Fruit fly (Drosophila melanogaster) whole organism, embryonic: ENCODE results near the gene CG13114.

Experiments used
- Adf1 ChIP-seq: fragments of 200-800 bp; sonication (Bioruptor generic); IDR thresholded peaks from 2 replicates; pipeline ENCODE4 v1.3.6; 2022; ENCODE audit warnings: missing biosample characterization, missing genetic modification characterization
- CG11456 ChIP-seq: fragments of 200-800 bp; sonication (Bioruptor generic); IDR thresholded peaks from 3 replicates; pipeline ENCODE4 v1.3.6; 2022; ENCODE audit warnings: missing biosample characterization, missing genetic modification characterization
- CG12391 ChIP-seq: fragments of 200-800 bp; sonication (Bioruptor generic); optimal IDR thresholded peaks from 3 replicates; lab custom pipeline; 2018; ENCODE audit warnings: missing biosample characterization, mild to moderate bottlenecking, missing genetic modification characterization, moderate library complexity
- CG14050 ChIP-seq: fragments of 200-800 bp; sonication (Bioruptor generic); IDR thresholded peaks from 3 replicates; pipeline ENCODE4 v1.3.6; 2022; ENCODE audit warnings: missing biosample characterization, missing genetic modification characterization
- CG15479 ChIP-seq: fragments of 200-800 bp; sonication (Bioruptor generic); optimal IDR thresholded peaks from 3 replicates; lab custom pipeline; 2019; ENCODE audit warnings: missing biosample characterization, mild to moderate bottlenecking, missing genetic modification characterization, moderate library complexity
- CG16813 ChIP-seq: fragments of 200-800 bp; sonication (Bioruptor generic); IDR thresholded peaks from 3 replicates; pipeline ENCODE4 v1.3.6; 2022; ENCODE audit warnings: missing biosample characterization, missing genetic modification characterization; ENCODE audit not compliant: partially characterized antibody
- CG16815 ChIP-seq: fragments of 200-800 bp; sonication (Bioruptor generic); optimal IDR thresholded peaks from 3 replicates; lab custom pipeline; 2017; ENCODE audit warnings: missing biosample characterization, mild to moderate bottlenecking, missing genetic modification characterization
- CG17612 ChIP-seq: fragments of 200-800 bp; sonication (Bioruptor generic); IDR thresholded peaks from 2 replicates; pipeline ENCODE4 v1.3.6; 2022; ENCODE audit warnings: missing biosample characterization, missing genetic modification characterization
- CG18011 ChIP-seq: fragments of 200-800 bp; sonication (Bioruptor generic); optimal IDR thresholded peaks from 2 replicates; lab custom pipeline; 2017; ENCODE audit warnings: missing biosample characterization, missing genetic modification characterization, mild to moderate bottlenecking, moderate library complexity, missing genotype
- CG3163 ChIP-seq: fragments of 200-800 bp; sonication (Bioruptor generic); optimal IDR thresholded peaks from 3 replicates; lab custom pipeline; 2016; ENCODE audit warnings: missing biosample characterization, missing genetic modification characterization
- CG34376 ChIP-seq: fragments of 200-800 bp; sonication (Bioruptor generic); optimal IDR thresholded peaks from 2 replicates; lab custom pipeline; 2018; ENCODE audit warnings: missing biosample characterization, mild to moderate bottlenecking, missing genetic modification characterization
- CG34422 ChIP-seq: fragments of 200-800 bp; sonication (Bioruptor generic); IDR thresholded peaks from 3 replicates; pipeline ENCODE4 v1.3.6; 2022; ENCODE audit warnings: missing biosample characterization, missing genetic modification characterization
- CG3838 ChIP-seq: fragments of 200-800 bp; sonication (Bioruptor generic); optimal IDR thresholded peaks from 3 replicates; lab custom pipeline; 2016; ENCODE audit warnings: missing biosample characterization, missing genetic modification characterization
- CG4328 ChIP-seq: fragments of 200-800 bp; sonication (Bioruptor generic); optimal IDR thresholded peaks from 3 replicates; lab custom pipeline; 2017; ENCODE audit warnings: missing biosample characterization, missing genetic modification reagents, missing genetic modification characterization
- CG6272 ChIP-seq: fragments of 200-800 bp; sonication (Bioruptor generic); IDR thresholded peaks from 2 replicates; pipeline ENCODE4 v1.3.6; 2022; ENCODE audit warnings: missing biosample characterization, missing genetic modification characterization
- CG6654 ChIP-seq: fragments of 200-800 bp; sonication (Bioruptor generic); optimal IDR thresholded peaks from 2 replicates; lab custom pipeline; 2017; ENCODE audit warnings: missing biosample characterization, mild to moderate bottlenecking, missing genetic modification characterization
- CG6791 ChIP-seq: fragments of 200-800 bp; sonication (Bioruptor generic); IDR thresholded peaks from 3 replicates; pipeline ENCODE4 v1.3.6; 2022; ENCODE audit warnings: missing biosample characterization, missing genetic modification characterization; ENCODE audit not compliant: partially characterized antibody
- CG8765 ChIP-seq: fragments of 200-800 bp; sonication (Bioruptor generic); IDR thresholded peaks from 2 replicates; pipeline ENCODE4 v1.3.6; 2022; ENCODE audit warnings: missing biosample characterization, missing genetic modification characterization
- Dfd ChIP-seq, 2 experiments: fragments of >200 bp; optimal IDR thresholded peaks; 2 replicates each; lab custom pipeline; 2017; ENCODE audit warnings: missing biosample characterization in 2 of 2, missing genetic modification characterization in 2 of 2
- Fer3 ChIP-seq: fragments of 200-800 bp; sonication (Bioruptor generic); optimal IDR thresholded peaks from 2 replicates; lab custom pipeline; 2018; ENCODE audit warnings: missing biosample characterization, mild to moderate bottlenecking, missing genetic modification characterization, moderate library complexity
- Gsc ChIP-seq: fragments of 200-800 bp; sonication (Bioruptor generic); IDR thresholded peaks from 2 replicates; pipeline ENCODE4 v1.3.6; 2022; ENCODE audit warnings: missing biosample characterization, missing genetic modification characterization
- H2.0 ChIP-seq: fragments of 200-800 bp; sonication (Bioruptor generic); IDR thresholded peaks from 2 replicates; pipeline ENCODE4 v1.3.6; 2022; ENCODE audit warnings: missing biosample characterization, missing genetic modification characterization
- Hr78 ChIP-seq, 2 experiments: fragments of 200-800 bp in 1 of 2; fragments of >200 bp in 1 of 2; sonication (Bioruptor generic) in 1 of 2; optimal IDR thresholded peaks; 2 replicates each; lab custom pipeline; 2017 to 2019; ENCODE audit warnings: missing biosample characterization in 2 of 2, missing genetic modification characterization in 2 of 2, mild to moderate bottlenecking in 1 of 2, moderate library complexity in 1 of 2
- Meics ChIP-seq: fragments of 200-800 bp; sonication (Bioruptor generic); optimal IDR thresholded peaks from 2 replicates; lab custom pipeline; 2017; ENCODE audit warnings: missing biosample characterization, mild to moderate bottlenecking, missing genetic modification characterization
- Nf-YC ChIP-seq: fragments of 200-800 bp; optimal IDR thresholded peaks from 3 replicates; lab custom pipeline; 2019; ENCODE audit warnings: missing biosample characterization, mild to moderate bottlenecking, missing genetic modification characterization, moderate library complexity
- Rx ChIP-seq: fragments of 200-800 bp; sonication (Bioruptor generic); IDR thresholded peaks from 2 replicates; pipeline ENCODE4 v1.3.6; 2022; ENCODE audit warnings: missing biosample characterization, missing genetic modification characterization
- Tbp ChIP-seq: fragments of >200 bp; optimal IDR thresholded peaks from 2 replicates; lab custom pipeline; 2018; ENCODE audit warnings: missing biosample characterization, missing genetic modification characterization
- ac ChIP-seq: fragments of 200-800 bp; sonication (Bioruptor generic); optimal IDR thresholded peaks from 3 replicates; lab custom pipeline; 2017; ENCODE audit warnings: missing biosample characterization, mild to moderate bottlenecking, missing genetic modification characterization
- ap ChIP-seq: fragments of 200-800 bp; sonication (Bioruptor generic); IDR thresholded peaks from 2 replicates; pipeline ENCODE4 v1.3.6; 2022; ENCODE audit warnings: missing biosample characterization, missing genetic modification characterization
- bcd ChIP-seq: fragments of 200-800 bp; sonication (Bioruptor generic); optimal IDR thresholded peaks from 2 replicates; lab custom pipeline; 2017; ENCODE audit warnings: missing biosample characterization, mild to moderate bottlenecking, missing genetic modification characterization
- caup ChIP-seq: fragments of 200-800 bp; sonication (Bioruptor generic); optimal IDR thresholded peaks from 3 replicates; lab custom pipeline; 2017; ENCODE audit warnings: missing biosample characterization, mild to moderate bottlenecking, missing genetic modification characterization, moderate library complexity; ENCODE audit not compliant: severe bottlenecking
- chinmo ChIP-seq: fragments of 200-800 bp; sonication (Bioruptor generic); IDR thresholded peaks from 4 replicates; pipeline ENCODE4 v1.3.6; 2022; ENCODE audit warnings: missing biosample characterization, missing genetic modification characterization; ENCODE audit not compliant: partially characterized antibody
- corto ChIP-seq: fragments of 200-800 bp; sonication (Bioruptor generic); optimal IDR thresholded peaks from 2 replicates; lab custom pipeline; 2016; ENCODE audit warnings: missing biosample characterization, mild to moderate bottlenecking, missing genetic modification characterization, moderate library complexity
- crol ChIP-seq: fragments of 200-800 bp; sonication (Bioruptor generic); IDR thresholded peaks from 2 replicates; pipeline ENCODE4 v1.3.6; 2022; ENCODE audit warnings: missing biosample characterization, missing genetic modification characterization
- dan ChIP-seq: fragments of 200-800 bp; sonication (Bioruptor generic); IDR thresholded peaks from 2 replicates; pipeline ENCODE4 v1.3.6; 2022; ENCODE audit warnings: missing biosample characterization, missing genetic modification characterization
- eve ChIP-seq, 2 experiments: fragments of >200 bp; optimal IDR thresholded peaks; 2 replicates each; lab custom pipeline; 2017; ENCODE audit warnings: missing biosample characterization in 2 of 2, missing genetic modification characterization in 2 of 2
- fd102C ChIP-seq: fragments of 200-800 bp; sonication (Bioruptor generic); optimal IDR thresholded peaks from 2 replicates; lab custom pipeline; 2018; ENCODE audit warnings: missing biosample characterization, mild to moderate bottlenecking, missing genetic modification characterization, moderate library complexity
- lab ChIP-seq: fragments of 200-800 bp; sonication (Bioruptor generic); optimal IDR thresholded peaks from 3 replicates; lab custom pipeline; 2017; ENCODE audit warnings: missing biosample characterization, missing genetic modification characterization, mild to moderate bottlenecking, moderate library complexity, missing genetic modification reagents
- pb ChIP-seq: fragments of 200-800 bp; sonication (Bioruptor generic); optimal IDR thresholded peaks from 3 replicates; lab custom pipeline; 2016; ENCODE audit warnings: missing biosample characterization, missing genetic modification characterization
- pita ChIP-seq: fragments of 200-800 bp; sonication (Bioruptor generic); optimal IDR thresholded peaks from 2 replicates; lab custom pipeline; 2017; ENCODE audit warnings: missing biosample characterization, mild to moderate bottlenecking, missing genetic modification characterization
- ro ChIP-seq: fragments of 200-800 bp; sonication (Bioruptor generic); IDR thresholded peaks from 2 replicates; pipeline ENCODE4 v1.3.6; 2022; ENCODE audit warnings: missing biosample characterization, missing genetic modification characterization
- row ChIP-seq: fragments of 200-800 bp; sonication (Bioruptor generic); IDR thresholded peaks from 3 replicates; pipeline ENCODE4 v1.3.6; 2022; ENCODE audit warnings: missing biosample characterization, missing genetic modification characterization
- sna ChIP-seq: fragments of 200-800 bp; sonication (Bioruptor generic); IDR thresholded peaks from 2 replicates; pipeline ENCODE4 v1.3.6; 2022; ENCODE audit warnings: missing biosample characterization, missing genetic modification characterization; ENCODE audit not compliant: partially characterized antibody
- ssp ChIP-seq: fragments of 200-800 bp; sonication (Bioruptor generic); IDR thresholded peaks from 2 replicates; pipeline ENCODE4 v1.3.6; 2022; ENCODE audit warnings: missing biosample characterization, missing genetic modification characterization
- tin ChIP-seq: fragments of 200-800 bp; sonication (Bioruptor generic); optimal IDR thresholded peaks from 3 replicates; lab custom pipeline; 2016; ENCODE audit warnings: missing biosample characterization, missing genetic modification characterization
- tna ChIP-seq: fragments of 200-800 bp; sonication (Bioruptor generic); IDR thresholded peaks from 2 replicates; pipeline ENCODE4 v1.3.6; 2022; ENCODE audit warnings: missing biosample characterization, missing genetic modification characterization; ENCODE audit not compliant: partially characterized antibody
- ttk ChIP-seq: fragments of 200-800 bp; sonication (Bioruptor generic); IDR thresholded peaks from 2 replicates; pipeline ENCODE4 v2.1.2; 2022; ENCODE audit warnings: missing biosample characterization, missing genetic modification characterization
- usp ChIP-seq: fragments of >200 bp; optimal IDR thresholded peaks from 2 replicates; lab custom pipeline; 2017; ENCODE audit warnings: missing biosample characterization, missing genetic modification characterization
- vfl ChIP-seq: fragments of 200-800 bp; sonication (Bioruptor generic); optimal IDR thresholded peaks from 2 replicates; lab custom pipeline; 2016; ENCODE audit warnings: missing biosample characterization, missing genetic modification characterization
- vnd ChIP-seq: fragments of 200-800 bp; sonication (Bioruptor generic); IDR thresholded peaks from 3 replicates; pipeline ENCODE4 v1.3.6; 2022; ENCODE audit warnings: missing biosample characterization, missing genetic modification characterization; ENCODE audit not compliant: partially characterized antibody
- zen2 ChIP-seq: fragments of 200-800 bp; sonication (Bioruptor generic); IDR thresholded peaks from 3 replicates; pipeline ENCODE4 v1.3.6; 2022; ENCODE audit warnings: missing biosample characterization, missing genetic modification characterization; ENCODE audit not compliant: partially characterized antibody

CG13114 gene

DNA sequence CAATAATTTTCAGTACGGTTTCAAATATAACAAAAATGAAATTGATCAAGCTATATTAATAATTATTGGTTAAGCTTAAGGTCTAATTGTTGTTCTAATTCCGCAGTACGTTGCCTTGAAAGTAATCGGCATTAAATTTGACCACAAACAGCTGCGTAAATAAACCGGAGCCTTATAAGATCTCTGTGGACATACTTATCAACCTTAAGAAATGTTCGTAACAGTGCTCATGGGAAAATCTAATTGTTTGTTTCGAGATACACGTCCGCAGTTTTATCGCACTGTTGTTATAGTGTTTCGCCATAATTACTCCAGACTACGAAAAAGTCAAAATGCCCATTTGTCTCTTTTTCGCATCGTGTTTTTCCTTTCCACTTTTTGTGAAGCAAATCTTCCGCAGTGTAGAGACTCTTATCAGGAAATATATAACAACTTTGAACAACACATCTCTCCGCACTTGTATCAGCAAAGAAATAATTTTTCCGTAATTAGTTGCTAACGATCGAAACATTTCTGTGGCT, 15.7 kb upstream of the CG13114 start (continued):
- TF ChIP-seq ro (GFP tag; lab: Robert Waterston, UW) (no peak), tna (GFP tag; lab: Robert Waterston, UW) (no peak), pb (GFP tag; lab: Kevin White, UChicago) (no peak), chinmo (GFP tag; lab: Robert Waterston, UW) (no peak), ac (GFP tag; lab: Kevin White, UChicago) (no peak), corto (no peak), CG11456 (GFP tag; lab: Robert Waterston, UW) (no peak), CG14050 (GFP tag; lab: Robert Waterston, UW) (no peak), CG6654 (GFP tag; lab: Kevin White, UChicago) (no peak), Nf-YC (tag; lab: Kevin White, UChicago) (no peak), CG6272 (GFP tag; lab: Robert Waterston, UW) (no peak), dan (GFP tag; lab: Robert Waterston, UW) (no peak), caup (GFP tag; lab: Kevin White, UChicago) (peak; percentile 57), Rx (GFP tag; lab: Robert Waterston, UW) (no peak), CG15479 (GFP tag; lab: Kevin White, UChicago) (peak; percentile 23), fd102C (GFP tag; lab: Kevin White, UChicago) (no peak), crol (GFP tag; lab: Robert Waterston, UW) (no peak), CG16815 (GFP tag; lab: Kevin White, UChicago) (no peak), CG4328 (GFP tag; lab: Kevin White, UChicago) (no peak), vfl (GFP tag; lab: Kevin White, UChicago) (no peak), zen2 (no peak), CG18011 (GFP tag; lab: Kevin White, UChicago) (no peak), usp (no peak), CG8765 (GFP tag; lab: Robert Waterston, UW) (no peak), CG34422 (GFP tag; lab: Robert Waterston, UW) (no peak), Tbp (GFP tag; lab: Kevin White, UChicago) (no peak), Gsc (GFP tag; lab: Robert Waterston, UW) (no peak), CG6791 (GFP tag; lab: Robert Waterston, UW) (no peak), ap (no peak), H2.0 (GFP tag; lab: Robert Waterston, UW) (no peak), ttk (GFP tag; lab: Robert Waterston, UW) (no peak), bcd (GFP tag; lab: Kevin White, UChicago) (no peak), vnd (GFP tag; lab: Robert Waterston, UW) (no peak), Hr78 (GFP tag; optimal IDR thresholded peaks at IDR 0.05; lab: Kevin White, UChicago) (no peak), CG34376 (GFP tag; lab: Kevin White, UChicago) (peak; percentile 60), CG3838 (no peak), Meics (GFP tag; lab: Kevin White, UChicago) (peak; percentile 34), sna (no peak), lab (GFP tag; lab: Kevin White, UChicago) (no peak), CG3163 (GFP tag; lab: Kevin White, UChicago) (no peak), Adf1 (GFP tag; lab: Robert Waterston, UW) (no peak), row (GFP tag; lab: Robert Waterston, UW) (no peak), tin (GFP tag; lab: Kevin White, UChicago) (no peak), ssp (GFP tag; lab: Robert Waterston, UW) (no peak), eve (GFP tag; optimal IDR thresholded peaks at IDR 0.05; lab: Kevin White, UChicago) (no peak), CG12391 (tag; lab: Kevin White, UChicago) (no peak), pita (GFP tag; lab: Kevin White, UChicago) (no peak), CG17612 (GFP tag; lab: Robert Waterston, UW) (no peak), CG16813 (no peak), Fer3 (tag; lab: Kevin White, UChicago) (no peak), Dfd (GFP tag; optimal IDR thresholded peaks at IDR 0.05; lab: Kevin White, UChicago) (no peak)
